Worm (Caenorhabditis elegans) whole organism, L1 larva: ENCODE data around the gene T18D3.9.

ENCODE experiments used
- alr-1 ChIP-seq: fragments of 200-800 bp; sonication (Bioruptor generic); optimal IDR thresholded peaks from 2 replicates; lab custom pipeline; 2018; ENCODE audit warnings: borderline replicate concordance, mild to moderate bottlenecking, missing genetic modification characterization, missing compliant biosample characterization
- ama-1 ChIP-seq: fragments of 150-350 bp; optimal IDR thresholded peaks from 2 replicates; lab custom pipeline; 2014
- ceh-63 ChIP-seq: fragments of 200-800 bp; sonication (Bioruptor generic); optimal IDR thresholded peaks from 2 replicates; lab custom pipeline; 2018; ENCODE audit warnings: mild to moderate bottlenecking, missing genetic modification characterization, missing compliant biosample characterization
- ceh-8 ChIP-seq: fragments of 200-800 bp; sonication (Bioruptor generic); optimal IDR thresholded peaks from 2 replicates; lab custom pipeline; 2018; ENCODE audit warnings: mild to moderate bottlenecking, missing genetic modification characterization, moderate library complexity, missing compliant biosample characterization
- ceh-82 ChIP-seq, 3 experiments: fragments of 150-350 bp in 1 of 3; sonication (generic microtip) in 2 of 3; optimal IDR thresholded peaks; 2 replicates each; lab custom pipeline; 2014 to 2017; ENCODE audit warnings: missing biosample characterization in 3 of 3, missing genetic modification characterization in 3 of 3
- dsc-1 ChIP-seq: sonication (generic microtip); optimal IDR thresholded peaks from 2 replicates; lab custom pipeline; 2016; ENCODE audit warnings: mild to moderate bottlenecking, missing genetic modification characterization, missing compliant biosample characterization
- efl-1 ChIP-seq, 4 experiments: fragments of 150-350 bp; optimal IDR thresholded peaks in 3 of 4; peaks in 1 of 4; 1 replicate in 1 of 4; 2 replicates in 3 of 4; lab custom pipeline; 2014; ENCODE audit warnings: missing biosample characterization in 2 of 4, missing genetic modification characterization in 2 of 4, missing genetic modification reagents in 2 of 4
- efl-3 ChIP-seq: fragments of 200-800 bp; sonication (Bioruptor generic); optimal IDR thresholded peaks from 2 replicates; lab custom pipeline; 2018; ENCODE audit warnings: mild to moderate bottlenecking, missing genetic modification characterization, missing compliant biosample characterization
- egl-13 ChIP-seq: sonication (generic microtip); optimal IDR thresholded peaks from 2 replicates; lab custom pipeline; 2016; ENCODE audit warnings: missing genotype, missing genetic modification reagents, missing genetic modification characterization, missing compliant biosample characterization
- egl-27 ChIP-seq, 2 experiments: fragments of 150-350 bp in 1 of 2; sonication (generic microtip); optimal IDR thresholded peaks; 3 replicates each; lab custom pipeline; 2017 to 2018; ENCODE audit warnings: missing biosample characterization in 2 of 2, missing genetic modification characterization in 2 of 2, missing genetic modification reagents in 2 of 2
- elt-3 ChIP-seq, 6 experiments: fragments of 150-350 bp in 1 of 6; sonication (generic microtip); optimal IDR thresholded peaks; 2 replicates each; lab custom pipeline; 2017 to 2018; ENCODE audit warnings: missing biosample characterization in 6 of 6, missing genetic modification characterization in 6 of 6, inconsistent platforms in 1 of 6
- fkh-10 ChIP-seq: sonication (generic microtip); optimal IDR thresholded peaks from 2 replicates; lab custom pipeline; 2017; ENCODE audit warnings: missing biosample characterization, missing genetic modification reagents, missing genetic modification characterization
- fkh-4 ChIP-seq: sonication (generic microtip); optimal IDR thresholded peaks from 2 replicates; lab custom pipeline; 2016; ENCODE audit warnings: missing compliant biosample characterization, missing genetic modification characterization, borderline replicate concordance
- fkh-8 ChIP-seq: sonication (generic microtip); optimal IDR thresholded peaks from 2 replicates; lab custom pipeline; 2016; ENCODE audit warnings: mild to moderate bottlenecking, missing genetic modification characterization, missing compliant biosample characterization
- grh-1 ChIP-seq: fragments of 200-800 bp; sonication (Bioruptor generic); IDR thresholded peaks from 2 replicates; pipeline ENCODE4 v1.3.6; 2022; ENCODE audit warnings: missing genetic modification reagents, missing genetic modification characterization, missing compliant biosample characterization
- hlh-17 ChIP-seq: fragments of 200-800 bp; sonication (Bioruptor generic); optimal IDR thresholded peaks from 2 replicates; lab custom pipeline; 2018; ENCODE audit warnings: missing genetic modification characterization, mild to moderate bottlenecking, missing compliant biosample characterization, moderate library complexity, borderline replicate concordance
- hlh-4 ChIP-seq: sonication (generic microtip); optimal IDR thresholded peaks from 2 replicates; lab custom pipeline; 2016; ENCODE audit warnings: mild to moderate bottlenecking, missing genetic modification characterization, missing compliant biosample characterization
- irx-1 ChIP-seq: sonication (generic microtip); optimal IDR thresholded peaks from 2 replicates; lab custom pipeline; 2016; ENCODE audit warnings: missing genetic modification characterization, missing compliant biosample characterization
- isw-1 ChIP-seq: fragments of 200-800 bp; sonication (Bioruptor generic); IDR thresholded peaks from 2 replicates; pipeline ENCODE4 v1.3.6; 2022; ENCODE audit warnings: missing genetic modification characterization, missing compliant biosample characterization
- jun-1 ChIP-seq: fragments of 150-350 bp; optimal IDR thresholded peaks from 2 replicates; lab custom pipeline; 2014; ENCODE audit warnings: missing biosample characterization, missing genetic modification reagents, missing genetic modification characterization
- lin-13 ChIP-seq: fragments of 150-350 bp; optimal IDR thresholded peaks from 2 replicates; lab custom pipeline; 2014; ENCODE audit warnings: missing biosample characterization, missing genetic modification reagents, missing genetic modification characterization
- lin-14 ChIP-seq: fragments of 200-800 bp; sonication (Bioruptor generic); optimal IDR thresholded peaks from 2 replicates; lab custom pipeline; 2018; ENCODE audit warnings: mild to moderate bottlenecking, missing genetic modification characterization, moderate library complexity, missing compliant biosample characterization
- lin-15B ChIP-seq: fragments of 150-350 bp; sonication (generic microtip); optimal IDR thresholded peaks from 3 replicates; lab custom pipeline; 2014; ENCODE audit warnings: missing biosample characterization, missing genetic modification characterization
- lin-35 ChIP-seq, 2 experiments: fragments of 150-350 bp; optimal IDR thresholded peaks; 2 replicates each; lab custom pipeline; 2014; ENCODE audit warnings: missing biosample characterization in 2 of 2, missing genetic modification characterization in 2 of 2, missing genetic modification reagents in 2 of 2
- lsy-2 ChIP-seq, 2 experiments: fragments of 150-350 bp; optimal IDR thresholded peaks; 2 replicates each; lab custom pipeline; 2014; ENCODE audit warnings: missing biosample characterization in 2 of 2, missing genetic modification characterization in 2 of 2
- mep-1 ChIP-seq: fragments of 150-350 bp; optimal IDR thresholded peaks from 2 replicates; lab custom pipeline; 2014; ENCODE audit warnings: missing biosample characterization, missing genetic modification characterization
- nhr-28 ChIP-seq: fragments of 150-350 bp; optimal IDR thresholded peaks from 2 replicates; lab custom pipeline; 2014; ENCODE audit warnings: missing biosample characterization, missing genetic modification characterization
- nhr-76 ChIP-seq: sonication (generic microtip); optimal IDR thresholded peaks from 2 replicates; lab custom pipeline; 2017; ENCODE audit warnings: missing biosample characterization, missing genetic modification characterization
- nhr-85 ChIP-seq: sonication (generic microtip); peaks from one replicate; lab custom pipeline; 2016; ENCODE audit warnings: missing genetic modification characterization, inconsistent platforms, missing compliant biosample characterization
- pqm-1 ChIP-seq: sonication (generic microtip); optimal IDR thresholded peaks from 3 replicates; lab custom pipeline; 2017; ENCODE audit warnings: missing biosample characterization, missing genetic modification characterization
- rnt-1 ChIP-seq: sonication (generic microtip); optimal IDR thresholded peaks from 2 replicates; lab custom pipeline; 2016; ENCODE audit warnings: mild to moderate bottlenecking, missing genetic modification characterization, moderate library complexity, missing compliant biosample characterization
- snu-23 ChIP-seq: sonication (generic microtip); optimal IDR thresholded peaks from 2 replicates; lab custom pipeline; 2016; ENCODE audit warnings: missing genetic modification characterization, missing compliant biosample characterization
- sox-4 ChIP-seq: sonication (generic microtip); optimal IDR thresholded peaks from 2 replicates; lab custom pipeline; 2016; ENCODE audit warnings: missing genetic modification characterization, missing compliant biosample characterization
- swsn-7 ChIP-seq: sonication (generic microtip); optimal IDR thresholded peaks from 2 replicates; lab custom pipeline; 2016; ENCODE audit warnings: missing genetic modification characterization, missing compliant biosample characterization
- tbx-2 ChIP-seq: sonication (generic microtip); optimal IDR thresholded peaks from 2 replicates; lab custom pipeline; 2016; ENCODE audit warnings: missing genetic modification characterization, missing compliant biosample characterization
- tlp-1 ChIP-seq: fragments of 150-350 bp; optimal IDR thresholded peaks from 2 replicates; lab custom pipeline; 2014; ENCODE audit warnings: missing biosample characterization, missing genetic modification characterization
- unc-62 ChIP-seq: fragments of 150-350 bp; optimal IDR thresholded peaks from 2 replicates; lab custom pipeline; 2014; ENCODE audit warnings: missing biosample characterization, missing genetic modification reagents, missing genetic modification characterization
- unc-98 ChIP-seq: fragments of 200-800 bp; sonication (Bioruptor generic); IDR thresholded peaks from 2 replicates; pipeline ENCODE4 v1.3.6; 2022; ENCODE audit warnings: missing genetic modification characterization, missing compliant biosample characterization
- xbp-1 ChIP-seq: sonication (generic microtip); optimal IDR thresholded peaks from 2 replicates; lab custom pipeline; 2016; ENCODE audit warnings: missing genetic modification characterization, missing compliant biosample characterization
- ztf-4 ChIP-seq: fragments of 150-350 bp; optimal IDR thresholded peaks from 2 replicates; lab custom pipeline; 2014; ENCODE audit warnings: missing biosample characterization, missing genetic modification characterization

T18D3.9 gene

DNA sequence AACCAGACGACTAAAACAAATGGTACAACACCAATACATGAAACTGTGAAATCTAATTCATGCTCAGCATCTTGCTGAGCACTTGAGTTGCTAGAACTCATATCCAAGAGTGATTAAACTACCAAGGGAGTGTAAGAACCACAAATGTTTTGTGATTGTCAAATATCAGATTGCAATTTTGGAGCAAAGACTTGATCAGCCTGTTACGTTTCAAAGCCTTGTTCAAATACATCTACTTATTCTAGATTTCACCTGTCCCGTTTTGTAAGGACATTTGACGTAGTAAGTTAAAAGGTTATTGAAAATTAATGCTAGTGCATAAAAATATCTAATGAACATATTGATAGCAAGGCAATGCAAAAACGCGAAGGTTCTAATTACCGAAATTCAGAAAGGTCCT is 23.1 kb upstream of the T18D3.9 start, which contains the start of gene F45E6.1:
Gene F45E6.1, minus strand, starts transcription at position 101 of the 400 bp plus-strand sequence.
- TF ChIP-seq hlh-17 (no peak), swsn-7 (tag; lab: Kevin White, UChicago) (no peak), nhr-76 (tag; lab: Kevin White, UChicago) (no peak), ama-1 (lab: Kevin White, UChicago) (no peak), alr-1 (tag; lab: Kevin White, UChicago) (no peak), lin-35 (GFP tag; optimal IDR thresholded peaks at IDR 0.05; lab: Kevin White, UChicago) (no peak), unc-62 (GFP tag; lab: Kevin White, UChicago) (no peak), irx-1 (tag; lab: Kevin White, UChicago) (no peak), snu-23 (GFP tag; lab: Kevin White, UChicago) (no peak), lin-15B (no peak), sox-4 (tag; lab: Kevin White, UChicago) (no peak), grh-1 (GFP tag; lab: Robert Waterston, UW) (no peak), ceh-8 (GFP tag; lab: Kevin White, UChicago) (no peak), ceh-63 (GFP tag; lab: Kevin White, UChicago) (no peak), ceh-82 (tag; optimal IDR thresholded peaks at IDR 0.05; lab: Kevin White, UChicago) (no peak), xbp-1 (tag; lab: Kevin White, UChicago) (no peak), elt-3 (tag; optimal IDR thresholded peaks at IDR 0.05; lab: Kevin White, UChicago) (no peak), mep-1 (tag; lab: Kevin White, UChicago) (no peak)

DNA sequence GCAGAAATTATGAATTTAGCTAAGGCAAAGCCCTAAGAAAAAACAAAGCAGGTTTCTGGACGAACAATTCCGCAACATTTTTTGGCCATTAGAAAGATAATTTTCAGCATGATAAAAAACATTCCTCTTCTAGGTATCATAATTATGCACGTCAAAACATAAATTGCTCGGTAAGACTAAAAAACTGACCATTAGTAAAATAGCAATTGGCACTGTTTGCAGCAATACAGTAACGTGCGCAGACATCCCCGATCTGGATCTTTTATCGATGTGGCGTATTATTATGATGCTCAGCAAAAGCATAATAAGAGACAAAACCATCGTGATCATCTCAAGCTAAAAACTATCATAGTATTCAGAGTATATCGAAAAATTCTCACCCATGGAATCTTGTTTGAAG is 22.2 kb upstream of the T18D3.9 start:
- TF ChIP-seq efl-1 (optimal IDR thresholded peaks at IDR 0.05; lab: Kevin White, UChicago) (no peak), efl-1 (GFP tag; optimal IDR thresholded peaks at IDR 0.05 in 1 of 2; lab: Kevin White, UChicago) (peak in 1 of 2 experiments; percentile 59), egl-13 (no peak)

DNA sequence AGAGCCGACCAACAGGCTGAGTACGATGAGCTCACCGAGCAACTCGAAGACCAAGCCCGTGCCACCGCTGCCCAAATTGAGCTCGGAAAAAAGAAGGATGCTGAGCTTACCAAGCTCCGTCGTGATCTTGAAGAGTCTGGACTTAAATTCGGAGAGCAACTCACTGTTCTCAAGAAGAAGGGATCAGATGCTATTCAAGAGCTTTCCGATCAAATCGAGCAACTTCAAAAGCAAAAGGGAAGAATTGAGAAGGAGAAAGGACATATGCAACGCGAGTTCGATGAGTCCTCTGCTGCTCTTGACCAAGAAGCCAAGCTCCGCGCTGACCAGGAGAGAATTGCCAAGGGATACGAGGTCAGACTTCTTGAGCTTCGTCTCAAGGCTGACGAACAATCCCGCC is 18.0 kb upstream of the T18D3.9 start:
- TF ChIP-seq dsc-1 (tag; lab: Kevin White, UChicago) (no peak), rnt-1 (tag; lab: Kevin White, UChicago) (no peak), jun-1 (tag; lab: Kevin White, UChicago) (no peak), tbx-2 (tag; lab: Kevin White, UChicago) (no peak), isw-1 (GFP tag; lab: Robert Waterston, UW) (no peak)

DNA sequence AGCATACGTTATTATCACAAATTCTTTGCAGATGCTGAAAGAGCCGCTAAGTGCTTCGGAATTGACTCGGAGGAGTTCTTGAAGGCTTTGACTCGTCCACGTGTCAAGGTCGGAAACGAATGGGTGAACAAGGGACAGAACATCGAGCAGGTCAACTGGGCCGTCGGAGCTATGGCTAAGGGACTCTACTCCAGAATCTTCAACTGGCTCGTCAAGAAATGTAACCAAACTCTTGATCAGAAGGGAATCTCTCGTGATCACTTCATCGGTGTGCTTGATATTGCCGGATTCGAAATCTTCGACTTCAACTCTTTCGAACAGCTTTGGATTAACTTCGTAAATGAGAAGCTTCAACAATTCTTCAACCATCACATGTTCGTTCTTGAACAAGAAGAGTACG is 15.6 kb upstream of the T18D3.9 start:
- TF ChIP-seq fkh-4 (tag; lab: Kevin White, UChicago) (no peak), unc-98 (GFP tag; lab: Robert Waterston, UW) (no peak), hlh-4 (tag; lab: Kevin White, UChicago) (no peak), dsc-1 (tag; lab: Kevin White, UChicago) (no peak), lin-13 (no peak), pqm-1 (no peak), lin-14 (GFP tag; lab: Kevin White, UChicago) (no peak), swsn-7 (tag; lab: Kevin White, UChicago) (no peak), fkh-8 (tag; lab: Kevin White, UChicago) (no peak), efl-3 (GFP tag; lab: Kevin White, UChicago) (no peak), egl-27 (tag; optimal IDR thresholded peaks at IDR 0.05; lab: Kevin White, UChicago) (no peak), nhr-85 (tag; lab: Kevin White, UChicago) (no peak), nhr-28 (tag; lab: Kevin White, UChicago) (no peak), ztf-4 (tag; lab: Kevin White, UChicago) (no peak), fkh-10 (GFP tag; lab: Kevin White, UChicago) (no peak), lin-15B (no peak), lsy-2 (tag; optimal IDR thresholded peaks at IDR 0.05; lab: Kevin White, UChicago) (no peak), tlp-1 (tag; lab: Kevin White, UChicago) (no peak)
